Worm (Caenorhabditis elegans) whole organism, young adult: Measurements from ENCODE around the gene Y75B8A.28.

Experiments used
- B0019.2 ChIP-seq: fragments of 200-800 bp; sonication (Bioruptor generic); conservative IDR thresholded peaks from 2 replicates; pipeline ENCODE4 v1.3.6; 2022; ENCODE audit warnings: missing genetic modification reagents, missing genetic modification characterization, missing compliant biosample characterization
- B0261.1 ChIP-seq: sonication (generic microtip); optimal IDR thresholded peaks from 2 replicates; lab custom pipeline; 2016; ENCODE audit warnings: mild to moderate bottlenecking, missing genetic modification characterization, moderate library complexity, missing compliant biosample characterization
- F39B2.1 ChIP-seq: fragments of 200-800 bp; sonication (Bioruptor generic); IDR thresholded peaks from 2 replicates; pipeline ENCODE4 v1.3.6; 2022; ENCODE audit warnings: missing genetic modification reagents, missing genetic modification characterization, missing compliant biosample characterization
- F57A8.1 ChIP-seq: fragments of 200-800 bp; sonication (Bioruptor generic); optimal IDR thresholded peaks from 2 replicates; lab custom pipeline; 2018; ENCODE audit warnings: mild to moderate bottlenecking, missing genetic modification characterization, moderate library complexity, missing compliant biosample characterization
- K12H6.12 ChIP-seq: fragments of 200-800 bp; sonication (Bioruptor generic); optimal IDR thresholded peaks from 2 replicates; lab custom pipeline; 2018; ENCODE audit warnings: mild to moderate bottlenecking, missing genetic modification characterization, missing compliant biosample characterization
- ZK185.1 ChIP-seq: sonication (generic microtip); optimal IDR thresholded peaks from 2 replicates; lab custom pipeline; 2016; ENCODE audit warnings: mild to moderate bottlenecking, missing genetic modification characterization, missing compliant biosample characterization; ENCODE audit not compliant: poor library complexity, severe bottlenecking
- ama-1 ChIP-seq, 3 experiments: fragments of 150-350 bp in 1 of 3; sonication (generic microtip) in 2 of 3; optimal IDR thresholded peaks; 2 replicates each; lab custom pipeline; 2014 to 2018; ENCODE audit warnings: missing biosample characterization in 2 of 3, missing genetic modification characterization in 2 of 3, missing genetic modification reagents in 2 of 3
- atf-7 ChIP-seq: sonication (generic microtip); optimal IDR thresholded peaks from 2 replicates; lab custom pipeline; 2017; ENCODE audit warnings: mild to moderate bottlenecking, missing genetic modification characterization, missing compliant biosample characterization
- attf-6 ChIP-seq: fragments of 200-800 bp; sonication (Bioruptor generic); IDR thresholded peaks from 2 replicates; pipeline ENCODE4 v1.3.6; 2022; ENCODE audit warnings: missing genetic modification reagents, missing genetic modification characterization, missing compliant biosample characterization
- bed-2 ChIP-seq: fragments of 200-800 bp; sonication (Bioruptor generic); IDR thresholded peaks from 2 replicates; pipeline ENCODE4 v1.3.6; 2022; ENCODE audit warnings: missing genetic modification reagents, missing genetic modification characterization, missing compliant biosample characterization
- cebp-1 ChIP-seq, 2 experiments: fragments of 200-800 bp in 1 of 2; sonication (Bioruptor generic) in 1 of 2; sonication (generic microtip) in 1 of 2; IDR thresholded peaks in 1 of 2; optimal IDR thresholded peaks in 1 of 2; 2 replicates each; pipeline versions ENCODE4 v1.3.6 to Lab custom; 2017 to 2022; ENCODE audit warnings: missing compliant biosample characterization in 2 of 2, missing genetic modification characterization in 2 of 2, mild to moderate bottlenecking in 1 of 2, missing genetic modification reagents in 1 of 2, moderate library complexity in 1 of 2
- ceh-40 ChIP-seq: fragments of 200-800 bp; sonication (Bioruptor generic); IDR thresholded peaks from 2 replicates; pipeline ENCODE4 v1.3.6; 2022; ENCODE audit warnings: missing genetic modification characterization, missing compliant biosample characterization
- ceh-79 ChIP-seq: sonication (generic microtip); optimal IDR thresholded peaks from 2 replicates; lab custom pipeline; 2017; ENCODE audit warnings: mild to moderate bottlenecking, missing genetic modification characterization, missing compliant biosample characterization
- chd-7 ChIP-seq: sonication (generic microtip); optimal IDR thresholded peaks from 2 replicates; lab custom pipeline; 2016; ENCODE audit warnings: mild to moderate bottlenecking, missing genetic modification characterization, moderate library complexity, missing compliant biosample characterization
- die-1 ChIP-seq: sonication (generic microtip); optimal IDR thresholded peaks from 2 replicates; lab custom pipeline; 2016; ENCODE audit warnings: missing genotype, mild to moderate bottlenecking, missing genetic modification characterization, missing compliant biosample characterization
- dox-1 ChIP-seq: fragments of 200-800 bp; sonication (Bioruptor generic); IDR thresholded peaks from 2 replicates; pipeline ENCODE4 v1.3.6; 2022; ENCODE audit warnings: missing genetic modification reagents, missing genetic modification characterization, missing compliant biosample characterization
- dpff-1 ChIP-seq: sonication (generic microtip); optimal IDR thresholded peaks from 2 replicates; lab custom pipeline; 2017; ENCODE audit warnings: mild to moderate bottlenecking, missing genetic modification characterization, missing compliant biosample characterization
- efl-1 ChIP-seq: fragments of 150-350 bp; optimal IDR thresholded peaks from 2 replicates; lab custom pipeline; 2014; ENCODE audit warnings: missing biosample characterization, missing genetic modification reagents, missing genetic modification characterization
- egl-44 ChIP-seq: fragments of 200-800 bp; sonication (Bioruptor generic); IDR thresholded peaks from 2 replicates; pipeline ENCODE4 v1.3.6; 2022; ENCODE audit warnings: missing genetic modification reagents, missing genetic modification characterization, missing compliant biosample characterization
- ekl-4 ChIP-seq: fragments of 200-800 bp; sonication (Bioruptor generic); IDR thresholded peaks from 2 replicates; pipeline ENCODE4 v1.3.6; 2022; ENCODE audit warnings: missing genetic modification reagents, missing genetic modification characterization, missing compliant biosample characterization
- lin-26 ChIP-seq: fragments of 200-800 bp; sonication (Bioruptor generic); IDR thresholded peaks from 2 replicates; pipeline ENCODE4 v1.3.6; 2022; ENCODE audit warnings: missing genetic modification reagents, missing genetic modification characterization, missing compliant biosample characterization
- lin-40 ChIP-seq: sonication (generic microtip); optimal IDR thresholded peaks from 2 replicates; lab custom pipeline; 2016; ENCODE audit warnings: missing genetic modification characterization, mild to moderate bottlenecking, missing compliant biosample characterization, missing genotype, missing genetic modification reagents
- mxl-1 ChIP-seq: sonication (generic microtip); optimal IDR thresholded peaks from 2 replicates; lab custom pipeline; 2016; ENCODE audit warnings: missing genetic modification characterization, missing compliant biosample characterization
- nfya-1 ChIP-seq: sonication (generic microtip); optimal IDR thresholded peaks from 2 replicates; lab custom pipeline; 2017; ENCODE audit warnings: antibody characterized with exemption, missing compliant biosample characterization, missing genetic modification characterization, borderline replicate concordance; ENCODE audit not compliant: insufficient read depth
- nhr-179 ChIP-seq: sonication (generic microtip); optimal IDR thresholded peaks from 2 replicates; lab custom pipeline; 2016; ENCODE audit warnings: mild to moderate bottlenecking, missing genetic modification characterization, missing compliant biosample characterization
- pha-4 ChIP-seq: fragments of 150-350 bp; sonication (generic microtip); optimal IDR thresholded peaks from 2 replicates; lab custom pipeline; 2014; ENCODE audit warnings: missing biosample characterization, missing genetic modification reagents, missing genetic modification characterization
- repo-1 ChIP-seq: sonication (generic microtip); optimal IDR thresholded peaks from 2 replicates; lab custom pipeline; 2017; ENCODE audit warnings: mild to moderate bottlenecking, missing genetic modification characterization, missing compliant biosample characterization
- rpc-1 ChIP-seq, 2 experiments: fragments of 150-350 bp in 1 of 2; sonication (generic microtip) in 1 of 2; optimal IDR thresholded peaks; 2 replicates each; lab custom pipeline; 2014 to 2018; ENCODE audit warnings: missing biosample characterization in 1 of 2, missing genetic modification characterization in 1 of 2, missing genetic modification reagents in 1 of 2, missing genotype in 1 of 2
- snpc-1.1 ChIP-seq: sonication (generic microtip); optimal IDR thresholded peaks from 2 replicates; lab custom pipeline; 2017; ENCODE audit warnings: missing genetic modification characterization, mild to moderate bottlenecking, missing compliant biosample characterization, antibody characterized with exemption, moderate library complexity, missing genotype, missing genetic modification reagents; ENCODE audit not compliant: insufficient read depth
- snpc-4 ChIP-seq, 5 experiments: fragments of 150-350 bp in 1 of 5; sonication (generic microtip) in 4 of 5; optimal IDR thresholded peaks; 2 replicates each; lab custom pipeline; 2014 to 2018; ENCODE audit warnings: missing genetic modification characterization in 5 of 5, missing biosample characterization in 3 of 5, antibody characterized with exemption in 2 of 5, mild to moderate bottlenecking in 2 of 5, missing compliant biosample characterization in 2 of 5, missing genotype in 2 of 5, moderate library complexity in 2 of 5, missing genetic modification reagents in 1 of 5
- tbp1 ChIP-seq: fragments of 200-800 bp; sonication (Bioruptor generic); optimal IDR thresholded peaks from 2 replicates; lab custom pipeline; 2018; ENCODE audit warnings: mild to moderate bottlenecking, missing genetic modification characterization, missing compliant biosample characterization
- tlf-1 ChIP-seq: fragments of 200-800 bp; sonication (Bioruptor generic); optimal IDR thresholded peaks from 2 replicates; lab custom pipeline; 2018; ENCODE audit warnings: mild to moderate bottlenecking, missing genetic modification characterization, missing compliant biosample characterization
- unc-130 ChIP-seq: sonication (generic microtip); optimal IDR thresholded peaks from 2 replicates; lab custom pipeline; 2016; ENCODE audit warnings: missing genetic modification reagents, missing genetic modification characterization, missing compliant biosample characterization
- ztf-6 ChIP-seq: fragments of 200-800 bp; sonication (Bioruptor generic); IDR thresholded peaks from 2 replicates; pipeline ENCODE4 v1.3.6; 2022; ENCODE audit warnings: missing genetic modification reagents, missing genetic modification characterization, missing compliant biosample characterization

Y75B8A.28 gene

ce11 chrIII:12284157-12284556 lies 34.7 kb upstream of the Y75B8A.28 start:
- TF ChIP-seq dox-1 (no peak), B0261.1 (no peak), B0019.2 (no peak), lin-40 (no peak), cebp-1 (GFP tag; IDR thresholded peaks at IDR 0.05; lab: Robert Waterston, UW) (no peak), cebp-1 (tag; optimal IDR thresholded peaks at IDR 0.05; lab: Kevin White, UChicago) (no peak), ceh-40 (GFP tag; lab: Robert Waterston, UW) (no peak), ama-1 (optimal IDR thresholded peaks at IDR 0.05; lab: Kevin White, UChicago) (no peak), ama-1 (GFP tag; optimal IDR thresholded peaks at IDR 0.05; lab: Kevin White, UChicago) (no peak), ekl-4 (GFP tag; lab: Robert Waterston, UW) (no peak), tlf-1 (GFP tag; lab: Kevin White, UChicago) (no peak), F57A8.1 (no peak), lin-26 (GFP tag; lab: Robert Waterston, UW) (no peak), snpc-4 (GFP tag; optimal IDR thresholded peaks at IDR 0.05; lab: Kevin White, UChicago) (no peak), snpc-4 (tag; optimal IDR thresholded peaks at IDR 0.05; lab: Kevin White, UChicago) (no peak), pha-4 (tag; lab: Kevin White, UChicago) (no peak), ztf-6 (GFP tag; lab: Robert Waterston, UW) (no peak)

ce11 chrIII:12292465-12292864 lies 26.4 kb upstream of the Y75B8A.28 start:
- TF ChIP-seq snpc-1.1 (tag; lab: Kevin White, UChicago): no peak
- no peak for TF ChIP-seq mxl-1 (tag; lab: Kevin White, UChicago)
- no peak for TF ChIP-seq bed-2 (GFP tag; lab: Robert Waterston, UW)
- no peak for TF ChIP-seq attf-6 (GFP tag; lab: Robert Waterston, UW)
- TF ChIP-seq F39B2.1 (GFP tag; lab: Robert Waterston, UW): no peak
- no peak for TF ChIP-seq efl-1
- TF ChIP-seq lin-40: no peak
- TF ChIP-seq nhr-179 (tag; lab: Kevin White, UChicago): no peak
- no peak for TF ChIP-seq nfya-1 (tag; lab: Kevin White, UChicago)
- TF ChIP-seq dpff-1 (tag; lab: Kevin White, UChicago): no peak
- TF ChIP-seq ceh-79 (tag; lab: Kevin White, UChicago): no peak
- TF ChIP-seq chd-7 (tag; lab: Kevin White, UChicago): no peak
- no peak for TF ChIP-seq ZK185.1 (tag; lab: Kevin White, UChicago)
- no peak for TF ChIP-seq tbp1
- TF ChIP-seq K12H6.12 (tag; lab: Kevin White, UChicago): no peak
- TF ChIP-seq die-1 (tag; lab: Kevin White, UChicago): no peak
- TF ChIP-seq repo-1 (tag; lab: Kevin White, UChicago): no peak
- no peak for TF ChIP-seq B0019.2
- TF ChIP-seq unc-130 (GFP tag; lab: Kevin White, UChicago): no peak
- TF ChIP-seq, all 124 proteins: peak for 0

- TF ChIP-seq B0019.2: no peak
- TF ChIP-seq egl-44: 0 out of 2 replicates have a peak, but pooled peaks have one; percentile 46
- TF ChIP-seq tbp1: peak; percentile 32
- no peak for TF ChIP-seq rpc-1 (optimal IDR thresholded peaks at IDR 0.05; lab: Kevin White, UChicago)
- TF ChIP-seq rpc-1 (tag; optimal IDR thresholded peaks at IDR 0.05; lab: Kevin White, UChicago): peak; percentile 56
- TF ChIP-seq atf-7: no peak
- TF ChIP-seq, all 124 proteins: peak for 3
These were observed 21.6 kb upstream of the Y75B8A.28 start for ce11 chrIII:12297303-12297702.
